Fruit fly (Drosophila melanogaster) whole organism, embryonic: ENCODE data around the gene Zaf1.

ENCODE experiments used
- Abd-B ChIP-seq: fragments of 200-800 bp; sonication (Bioruptor generic); optimal IDR thresholded peaks from 2 replicates; lab custom pipeline; 2018; ENCODE audit warnings: missing biosample characterization, mild to moderate bottlenecking, missing genetic modification characterization, moderate library complexity
- Antp ChIP-seq: fragments of 200-800 bp; sonication (Bioruptor generic); optimal IDR thresholded peaks from 3 replicates; lab custom pipeline; 2016; ENCODE audit warnings: missing biosample characterization, missing genetic modification characterization
- Awh ChIP-seq: fragments of 200-800 bp; sonication (Bioruptor generic); IDR thresholded peaks from 2 replicates; pipeline ENCODE4, ENCODE4 v1.3.6; 2022; ENCODE audit warnings: missing biosample characterization, missing genetic modification characterization
- Bdp1 ChIP-seq: fragments of 200-800 bp; sonication (Bioruptor generic); optimal IDR thresholded peaks from 3 replicates; lab custom pipeline; 2016; ENCODE audit warnings: missing biosample characterization, missing genetic modification characterization
- CG12769 ChIP-seq: fragments of 200-800 bp; sonication (Bioruptor generic); optimal IDR thresholded peaks from 2 replicates; lab custom pipeline; 2019; ENCODE audit warnings: missing biosample characterization, mild to moderate bottlenecking, missing genetic modification characterization, moderate library complexity
- CG13624 ChIP-seq: fragments of 200-800 bp; sonication (Bioruptor generic); optimal IDR thresholded peaks from 2 replicates; lab custom pipeline; 2016; ENCODE audit warnings: missing biosample characterization, missing genetic modification characterization
- CG14441 ChIP-seq: fragments of 200-800 bp; sonication (Bioruptor generic); IDR thresholded peaks from 2 replicates; pipeline ENCODE4 v1.3.6; 2022; ENCODE audit warnings: missing biosample characterization, missing genetic modification characterization
- CG16813 ChIP-seq: fragments of 200-800 bp; sonication (Bioruptor generic); IDR thresholded peaks from 3 replicates; pipeline ENCODE4 v1.3.6; 2022; ENCODE audit warnings: missing biosample characterization, missing genetic modification characterization; ENCODE audit not compliant: partially characterized antibody
- CG17359 ChIP-seq: fragments of 200-800 bp; sonication (Bioruptor generic); optimal IDR thresholded peaks from 3 replicates; lab custom pipeline; 2018; ENCODE audit warnings: missing biosample characterization, mild to moderate bottlenecking, missing genetic modification characterization, moderate library complexity
- CG18011 ChIP-seq: fragments of 200-800 bp; sonication (Bioruptor generic); optimal IDR thresholded peaks from 2 replicates; lab custom pipeline; 2017; ENCODE audit warnings: missing biosample characterization, missing genetic modification characterization, mild to moderate bottlenecking, moderate library complexity, missing genotype
- CG18262 ChIP-seq: fragments of 200-800 bp; optimal IDR thresholded peaks from 3 replicates; lab custom pipeline; 2019; ENCODE audit warnings: missing biosample characterization, mild to moderate bottlenecking, missing genetic modification characterization, moderate library complexity
- CG30020 ChIP-seq: fragments of 200-800 bp; optimal IDR thresholded peaks from 2 replicates; lab custom pipeline; 2019; ENCODE audit warnings: missing biosample characterization, mild to moderate bottlenecking, missing genetic modification characterization, moderate library complexity
- CG3163 ChIP-seq: fragments of 200-800 bp; sonication (Bioruptor generic); optimal IDR thresholded peaks from 3 replicates; lab custom pipeline; 2016; ENCODE audit warnings: missing biosample characterization, missing genetic modification characterization
- CG33213 ChIP-seq: fragments of 200-800 bp; sonication (Bioruptor generic); optimal IDR thresholded peaks from 3 replicates; lab custom pipeline; 2016; ENCODE audit warnings: missing biosample characterization, missing genetic modification characterization
- CG33557 ChIP-seq: fragments of 200-800 bp; sonication (Bioruptor generic); optimal IDR thresholded peaks from 2 replicates; lab custom pipeline; 2019; ENCODE audit warnings: missing biosample characterization, mild to moderate bottlenecking, missing genetic modification characterization, moderate library complexity
- CG34224 ChIP-seq: fragments of 200-800 bp; sonication (Bioruptor generic); IDR thresholded peaks from 3 replicates; pipeline ENCODE4 v1.3.6; 2022; ENCODE audit warnings: missing biosample characterization, missing genetic modification characterization; ENCODE audit not compliant: partially characterized antibody
- CG3838 ChIP-seq: fragments of 200-800 bp; sonication (Bioruptor generic); optimal IDR thresholded peaks from 3 replicates; lab custom pipeline; 2016; ENCODE audit warnings: missing biosample characterization, missing genetic modification characterization
- CG4328 ChIP-seq: fragments of 200-800 bp; sonication (Bioruptor generic); optimal IDR thresholded peaks from 3 replicates; lab custom pipeline; 2017; ENCODE audit warnings: missing biosample characterization, missing genetic modification reagents, missing genetic modification characterization
- CG6854 ChIP-seq: fragments of 200-800 bp; sonication (Bioruptor generic); optimal IDR thresholded peaks from 3 replicates; lab custom pipeline; 2017; ENCODE audit warnings: missing biosample characterization, mild to moderate bottlenecking, missing genetic modification characterization
- CG8478 ChIP-seq: fragments of >200 bp; optimal IDR thresholded peaks from 2 replicates; lab custom pipeline; 2018
- Eip74EF ChIP-seq, 2 experiments: fragments of 200-800 bp in 1 of 2; fragments of >200 bp in 1 of 2; sonication (Bioruptor generic) in 1 of 2; optimal IDR thresholded peaks; 2 replicates each; lab custom pipeline; 2017 to 2019; ENCODE audit warnings: missing biosample characterization in 2 of 2, missing genetic modification characterization in 2 of 2, mild to moderate bottlenecking in 1 of 2, moderate library complexity in 1 of 2
- Fer1 ChIP-seq: fragments of 200-800 bp; sonication (Bioruptor generic); optimal IDR thresholded peaks from 2 replicates; lab custom pipeline; 2017; ENCODE audit warnings: missing biosample characterization, mild to moderate bottlenecking, missing genetic modification characterization
- Hr51 ChIP-seq, 2 experiments: fragments of 200-800 bp; sonication (Bioruptor generic); optimal IDR thresholded peaks; 2 replicates in 1 of 2; 3 replicates in 1 of 2; lab custom pipeline; 2016 to 2018; ENCODE audit warnings: missing biosample characterization in 2 of 2, missing genetic modification characterization in 2 of 2, mild to moderate bottlenecking in 1 of 2, moderate library complexity in 1 of 2
- Lim3 ChIP-seq: fragments of 200-800 bp; sonication (Bioruptor generic); IDR thresholded peaks from 2 replicates; pipeline ENCODE4 v1.3.6; 2022; ENCODE audit warnings: missing biosample characterization, missing genetic modification characterization
- MBD-R2 ChIP-seq: fragments of 200-800 bp; sonication (Bioruptor generic); IDR thresholded peaks from 2 replicates; pipeline ENCODE4 v1.3.6; 2022; ENCODE audit warnings: missing biosample characterization, missing genetic modification characterization
- NC2α ChIP-seq: fragments of 200-800 bp; sonication (Bioruptor generic); optimal IDR thresholded peaks from 2 replicates; lab custom pipeline; 2016; ENCODE audit warnings: missing biosample characterization, missing genetic modification characterization
- Pdp1 ChIP-seq, 2 experiments: fragments of 200-800 bp; sonication (Bioruptor generic); optimal IDR thresholded peaks; 3 replicates each; lab custom pipeline; 2016; ENCODE audit warnings: missing biosample characterization in 2 of 2, missing genetic modification characterization in 2 of 2, mild to moderate bottlenecking in 1 of 2, moderate library complexity in 1 of 2
- Rx ChIP-seq: fragments of 200-800 bp; sonication (Bioruptor generic); IDR thresholded peaks from 2 replicates; pipeline ENCODE4 v1.3.6; 2022; ENCODE audit warnings: missing biosample characterization, missing genetic modification characterization
- Side ChIP-seq: fragments of 200-800 bp; sonication (Bioruptor generic); optimal IDR thresholded peaks from 2 replicates; lab custom pipeline; 2016; ENCODE audit warnings: missing biosample characterization, missing genetic modification characterization
- TFAM ChIP-seq: fragments of 200-800 bp; sonication (Bioruptor generic); optimal IDR thresholded peaks from 2 replicates; lab custom pipeline; 2017; ENCODE audit warnings: missing biosample characterization, missing genetic modification characterization, inconsistent platforms
- abd-A ChIP-seq: fragments of 200-800 bp; sonication (Bioruptor generic); optimal IDR thresholded peaks from 3 replicates; lab custom pipeline; 2019; ENCODE audit warnings: missing biosample characterization, mild to moderate bottlenecking, missing genetic modification characterization, moderate library complexity
- cas ChIP-seq: fragments of 200-800 bp; sonication (Bioruptor generic); IDR thresholded peaks from 2 replicates; pipeline ENCODE4 v1.3.6; 2022; ENCODE audit warnings: missing biosample characterization, missing genetic modification characterization
- ewg ChIP-seq: fragments of 200-800 bp; sonication (Bioruptor generic); optimal IDR thresholded peaks from 3 replicates; lab custom pipeline; 2017; ENCODE audit warnings: mild to moderate bottlenecking, missing biosample characterization, missing genetic modification reagents, missing genetic modification characterization
- gem ChIP-seq: fragments of 200-800 bp; sonication (Bioruptor generic); optimal IDR thresholded peaks from 2 replicates; lab custom pipeline; 2019; ENCODE audit warnings: missing biosample characterization, mild to moderate bottlenecking, missing genetic modification characterization, moderate library complexity
- gfzf ChIP-seq: fragments of 200-800 bp; sonication (Bioruptor generic); optimal IDR thresholded peaks from 2 replicates; lab custom pipeline; 2016; ENCODE audit warnings: missing biosample characterization, mild to moderate bottlenecking, missing genetic modification characterization, moderate library complexity
- gsb ChIP-seq: fragments of 200-800 bp; sonication (Bioruptor generic); IDR thresholded peaks from 2 replicates; pipeline ENCODE4 v1.3.6; 2022; ENCODE audit warnings: missing biosample characterization, missing genetic modification characterization
- h ChIP-seq: fragments of >200 bp; optimal IDR thresholded peaks from 2 replicates; lab custom pipeline; 2017
- jumu ChIP-seq: fragments of 200-800 bp; sonication (Bioruptor generic); optimal IDR thresholded peaks from 3 replicates; lab custom pipeline; 2016; ENCODE audit warnings: missing biosample characterization, missing genetic modification characterization
- kah ChIP-seq: fragments of 200-800 bp; sonication (Bioruptor generic); optimal IDR thresholded peaks from 2 replicates; lab custom pipeline; 2018; ENCODE audit warnings: missing biosample characterization, mild to moderate bottlenecking, missing genetic modification characterization
- lilli ChIP-seq: fragments of 200-800 bp; sonication (Bioruptor generic); optimal IDR thresholded peaks from 3 replicates; lab custom pipeline; 2016; ENCODE audit warnings: missing biosample characterization, missing genetic modification characterization
- lov ChIP-seq, 2 experiments: fragments of 200-800 bp in 1 of 2; fragments of >200 bp in 1 of 2; sonication (Bioruptor generic) in 1 of 2; IDR thresholded peaks in 1 of 2; optimal IDR thresholded peaks in 1 of 2; 2 replicates in 1 of 2; 3 replicates in 1 of 2; pipeline versions ENCODE4 v1.3.6 to Lab custom; 2017 to 2022; ENCODE audit warnings: missing biosample characterization in 1 of 2, missing genetic modification characterization in 1 of 2
- nerfin-1 ChIP-seq: fragments of 200-800 bp; sonication (Bioruptor generic); optimal IDR thresholded peaks from 3 replicates; lab custom pipeline; 2019; ENCODE audit warnings: missing biosample characterization, mild to moderate bottlenecking, missing genetic modification characterization, moderate library complexity
- pb ChIP-seq: fragments of 200-800 bp; sonication (Bioruptor generic); optimal IDR thresholded peaks from 3 replicates; lab custom pipeline; 2016; ENCODE audit warnings: missing biosample characterization, missing genetic modification characterization
- sob ChIP-seq: fragments of 200-800 bp; sonication (Bioruptor generic); IDR thresholded peaks from 2 replicates; pipeline ENCODE4 v1.3.6; 2022; ENCODE audit warnings: missing biosample characterization, missing genetic modification characterization
- sqz ChIP-seq: fragments of 200-800 bp; sonication (Bioruptor generic); optimal IDR thresholded peaks from 3 replicates; lab custom pipeline; 2018; ENCODE audit warnings: missing biosample characterization, mild to moderate bottlenecking, missing genetic modification characterization
- trem ChIP-seq: fragments of 200-800 bp; optimal IDR thresholded peaks from 3 replicates; lab custom pipeline; 2019; ENCODE audit warnings: missing biosample characterization, mild to moderate bottlenecking, missing genetic modification characterization, moderate library complexity
- trh ChIP-seq: fragments of 200-800 bp; sonication (Bioruptor generic); optimal IDR thresholded peaks from 2 replicates; lab custom pipeline; 2016; ENCODE audit warnings: missing biosample characterization, missing genetic modification characterization
- unpg ChIP-seq: fragments of 200-800 bp; sonication (Bioruptor generic); optimal IDR thresholded peaks from 3 replicates; lab custom pipeline; 2018; ENCODE audit warnings: missing biosample characterization, mild to moderate bottlenecking, missing genetic modification characterization, moderate library complexity
- wdn ChIP-seq: fragments of 200-800 bp; sonication (Bioruptor generic); IDR thresholded peaks from 2 replicates; pipeline ENCODE4 v1.3.6; 2022; ENCODE audit warnings: missing biosample characterization, missing genetic modification characterization
- wor ChIP-seq: fragments of 200-800 bp; sonication (Bioruptor generic); IDR thresholded peaks from 2 replicates; pipeline ENCODE4 v1.3.6; 2022; ENCODE audit warnings: missing biosample characterization, missing genetic modification characterization

Gene Zaf1

dm6 chr3R:11655873-11656374 is 30.5 kb upstream of the Zaf1 start, which contains the start of gene CG42327 (continued):
- TF ChIP-seq lov (optimal IDR thresholded peaks at IDR 0.05; lab: Kevin White, UChicago) (no peak), lov (GFP tag; IDR thresholded peaks at IDR 0.05; lab: Robert Waterston, UW) (peak; percentile 96), Eip74EF (GFP tag; optimal IDR thresholded peaks at IDR 0.05; lab: Kevin White, UChicago) (peak in 1 of 2 experiments; percentile 88), CG18011 (GFP tag; lab: Kevin White, UChicago) (peak; percentile 76), CG18262 (tag; lab: Kevin White, UChicago) (peak; percentile 97), CG3838 (GFP tag; lab: Kevin White, UChicago) (peak; percentile 48), Awh (GFP tag; lab: Robert Waterston, UW) (peak; percentile 97), wdn (GFP tag; lab: Robert Waterston, UW) (peak; percentile 91), Pdp1 (GFP tag; optimal IDR thresholded peaks at IDR 0.05; lab: Kevin White, UChicago) (peak; percentile 60 to 73), CG3163 (peak; percentile 89), trh (GFP tag; lab: Kevin White, UChicago) (peak; percentile 79), CG12769 (tag; lab: Kevin White, UChicago) (peak; percentile 89), Antp (GFP tag; lab: Kevin White, UChicago) (peak; percentile 82), ewg (GFP tag; lab: Kevin White, UChicago) (peak; percentile 98), CG8478 (lab: Kevin White, UChicago) (no peak), unpg (GFP tag; lab: Kevin White, UChicago) (peak; percentile 97), MBD-R2 (GFP tag; lab: Robert Waterston, UW) (peak; percentile 67), CG16813 (GFP tag; lab: Robert Waterston, UW) (0 out of 3 replicates have a peak, but pooled peaks have one; percentile 23), CG14441 (GFP tag; lab: Robert Waterston, UW) (peak; percentile 94), gsb (GFP tag; lab: Robert Waterston, UW) (peak; percentile 79), CG33213 (GFP tag; lab: Kevin White, UChicago) (peak; percentile 53), Hr51 (GFP tag; optimal IDR thresholded peaks at IDR 0.05; lab: Kevin White, UChicago) (peak; percentile 74 to 96), gem (tag; lab: Kevin White, UChicago) (peak; percentile 98), CG30020 (tag; lab: Kevin White, UChicago) (peak; percentile 69), Side (GFP tag; lab: Kevin White, UChicago) (peak; percentile 79), CG6854 (GFP tag; lab: Kevin White, UChicago) (peak; percentile 88), CG17359 (tag; lab: Kevin White, UChicago) (peak; percentile 96), gfzf (GFP tag; lab: Kevin White, UChicago) (no peak), Abd-B (GFP tag; lab: Kevin White, UChicago) (peak; percentile 86), Lim3 (GFP tag; lab: Robert Waterston, UW) (peak; percentile 87), cas (GFP tag; lab: Robert Waterston, UW) (peak; percentile 78), TFAM (GFP tag; lab: Kevin White, UChicago) (peak; percentile 72), CG33557 (peak; percentile 73), Fer1 (peak; percentile 94), sqz (GFP tag; lab: Kevin White, UChicago) (peak; percentile 86), Rx (peak; percentile 94), jumu (GFP tag; lab: Kevin White, UChicago) (peak; percentile 84), nerfin-1 (tag; lab: Kevin White, UChicago) (peak; percentile 85), CG34224 (no peak), kah (GFP tag; lab: Kevin White, UChicago) (peak; percentile 79), pb (GFP tag; lab: Kevin White, UChicago) (peak; percentile 67), CG13624 (GFP tag; lab: Kevin White, UChicago) (peak; percentile 52), CG4328 (GFP tag; lab: Kevin White, UChicago) (peak; percentile 73), h (no peak), wor (GFP tag; lab: Robert Waterston, UW) (peak; percentile 93), abd-A (tag; lab: Kevin White, UChicago) (peak; percentile 58), sob (peak; percentile 93), Bdp1 (GFP tag; lab: Kevin White, UChicago) (peak; percentile 83), lilli (GFP tag; lab: Kevin White, UChicago) (peak; percentile 88), NC2α (GFP tag; lab: Kevin White, UChicago) (peak; percentile 72), trem (tag; lab: Kevin White, UChicago) (peak; percentile 91)
